Fruit fly (Drosophila melanogaster): ENCODE results near the gene CG12279.

- TF ChIP-seq CTCF (optimal IDR thresholded peaks at IDR 0.05) (no peak), CG8478 (optimal IDR thresholded peaks at IDR 0.05) (no peak)
Observed at dm6 chr3R:12722392-12722914, 17.6 kb downstream of the CG12279 start, which contains the start of gene Men.
